Worm (Caenorhabditis elegans) whole organism, early embryonic: ENCODE data around the gene F56C4.1.

Experiments
- B0310.2 ChIP-seq: sonication (generic microtip); optimal IDR thresholded peaks from 2 replicates; lab custom pipeline; 2016; ENCODE audit warnings: mild to moderate bottlenecking, missing genetic modification characterization, missing compliant biosample characterization
- F13C5.2 ChIP-seq: sonication (generic microtip); optimal IDR thresholded peaks from 2 replicates; lab custom pipeline; 2017; ENCODE audit warnings: mild to moderate bottlenecking, missing genetic modification characterization, inconsistent platforms, missing compliant biosample characterization
- aly-1 ChIP-seq: sonication (generic microtip); optimal IDR thresholded peaks from 2 replicates; lab custom pipeline; 2016; ENCODE audit warnings: missing genetic modification characterization, missing compliant biosample characterization
- ama-1 ChIP-seq: fragments of 150-350 bp; optimal IDR thresholded peaks from 2 replicates; lab custom pipeline; 2014
- ceh-13 ChIP-seq: fragments of 200-800 bp; sonication (Bioruptor generic); optimal IDR thresholded peaks from 2 replicates; lab custom pipeline; 2018; ENCODE audit warnings: mild to moderate bottlenecking, missing genetic modification characterization, missing compliant biosample characterization
- ceh-36 ChIP-seq: sonication (generic microtip); optimal IDR thresholded peaks from 2 replicates; lab custom pipeline; 2016; ENCODE audit warnings: missing genetic modification characterization, inconsistent platforms, missing compliant biosample characterization
- ets-7 ChIP-seq: sonication (generic microtip); optimal IDR thresholded peaks from 2 replicates; lab custom pipeline; 2016; ENCODE audit warnings: missing genotype, missing genetic modification characterization, missing compliant biosample characterization
- flt-1 ChIP-seq: fragments of 200-800 bp; sonication (Bioruptor generic); IDR thresholded peaks from 2 replicates; pipeline ENCODE4 v1.3.6; 2022; ENCODE audit warnings: missing genetic modification characterization, missing compliant biosample characterization
- hmbx-1 ChIP-seq: sonication (generic microtip); optimal IDR thresholded peaks from 2 replicates; lab custom pipeline; 2016; ENCODE audit warnings: mild to moderate bottlenecking, missing genetic modification characterization, missing compliant biosample characterization
- hmg-4 ChIP-seq: fragments of 200-800 bp; sonication (Bioruptor generic); optimal IDR thresholded peaks from 2 replicates; lab custom pipeline; 2018; ENCODE audit warnings: mild to moderate bottlenecking, missing genetic modification characterization, missing compliant biosample characterization
- hnd-1 ChIP-seq: sonication (generic microtip); optimal IDR thresholded peaks from 2 replicates; lab custom pipeline; 2016; ENCODE audit warnings: missing genetic modification characterization, missing compliant biosample characterization
- pes-1 ChIP-seq: fragments of 200-800 bp; sonication (Bioruptor generic); IDR thresholded peaks from 2 replicates; pipeline ENCODE4 v1.3.6; 2022; ENCODE audit warnings: missing genetic modification reagents, missing genetic modification characterization, missing compliant biosample characterization
- scrt-1 ChIP-seq: fragments of 200-800 bp; sonication (Bioruptor generic); IDR thresholded peaks from 2 replicates; pipeline ENCODE4 v1.3.6; 2022; ENCODE audit warnings: missing genetic modification characterization, missing compliant biosample characterization
- sea-1 ChIP-seq: fragments of 200-800 bp; sonication (Bioruptor generic); conservative IDR thresholded peaks from 2 replicates; pipeline ENCODE4 v1.3.6; 2022; ENCODE audit warnings: missing genetic modification characterization, missing compliant biosample characterization
- tbx-11 ChIP-seq: fragments of 200-800 bp; sonication (Bioruptor generic); IDR thresholded peaks from 2 replicates; pipeline ENCODE4 v1.3.6; 2022; ENCODE audit warnings: missing genetic modification characterization, missing compliant biosample characterization
- tbx-37 ChIP-seq: fragments of 200-800 bp; sonication (Bioruptor generic); conservative IDR thresholded peaks from 2 replicates; pipeline ENCODE4 v1.3.6; 2022; ENCODE audit warnings: missing genetic modification reagents, missing genetic modification characterization, missing compliant biosample characterization
- tra-4 ChIP-seq: sonication (generic microtip); optimal IDR thresholded peaks from 2 replicates; lab custom pipeline; 2017; ENCODE audit warnings: missing genetic modification characterization, missing compliant biosample characterization

The F56C4.1 gene

DNA sequence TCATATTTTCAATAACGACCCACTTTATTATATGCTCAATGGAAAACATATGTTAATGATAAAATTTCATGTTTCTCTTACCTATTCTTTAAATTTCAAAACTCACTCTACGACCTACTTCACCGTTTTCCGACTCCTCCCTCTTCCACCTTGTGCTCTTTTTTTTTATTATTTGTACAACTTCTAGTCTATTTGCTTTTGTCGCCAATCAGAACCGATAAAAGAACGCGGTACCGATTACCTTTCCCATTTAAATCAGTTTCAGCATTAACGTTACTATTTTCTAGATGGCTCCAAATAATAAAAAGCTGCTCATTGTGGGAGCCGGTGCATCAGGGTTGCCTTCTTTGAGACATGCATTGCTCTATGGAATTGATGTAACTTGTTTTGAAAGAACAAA is 25.0 kb downstream of the F56C4.1 start, which contains the start of gene fmo-1:
Gene fmo-1, plus strand, starts transcription at position 98 of the 400 bp plus-strand sequence.
- TF ChIP-seq B0310.2 (no peak), hnd-1 (tag; lab: Kevin White, UChicago) (no peak), hmg-4 (GFP tag; lab: Kevin White, UChicago) (no peak), ceh-13 (GFP tag; lab: Kevin White, UChicago) (no peak), ceh-36 (tag; lab: Kevin White, UChicago) (no peak), ama-1 (lab: Kevin White, UChicago) (no peak), tbx-37 (GFP tag; lab: Robert Waterston, UW) (no peak), F13C5.2 (tag; lab: Kevin White, UChicago) (no peak), sea-1 (GFP tag; lab: Robert Waterston, UW) (no peak), aly-1 (tag; lab: Kevin White, UChicago) (no peak), scrt-1 (no peak), tbx-11 (GFP tag; lab: Robert Waterston, UW) (no peak), pes-1 (GFP tag; lab: Robert Waterston, UW) (no peak), hmbx-1 (tag; lab: Kevin White, UChicago) (no peak)

DNA sequence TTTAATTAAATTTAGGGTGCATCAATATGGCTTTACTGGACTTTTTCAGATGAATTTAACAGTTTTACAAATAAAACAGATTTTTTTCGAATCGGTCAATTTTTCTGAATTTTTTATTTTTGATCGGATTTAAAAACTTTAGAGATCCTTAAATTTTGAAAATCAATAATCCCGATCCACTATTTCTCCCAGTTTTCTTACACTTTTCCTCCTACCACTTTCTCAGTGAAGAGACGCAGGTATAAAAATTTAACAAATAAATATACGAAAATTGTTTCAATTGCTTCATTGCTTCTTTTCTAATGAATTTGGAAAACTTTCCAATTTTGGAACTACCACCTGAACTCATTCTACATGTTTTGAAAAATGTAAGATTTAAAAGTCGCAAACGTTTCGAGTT is 27.4 kb downstream of the F56C4.1 start, which contains the start of gene K08C7.7:
Gene K08C7.7, plus strand, starts transcription at position 301 of the 400 bp plus-strand sequence.
- TF ChIP-seq F13C5.2 (tag; lab: Kevin White, UChicago) (no peak), hnd-1 (tag; lab: Kevin White, UChicago) (no peak), ets-7 (tag; lab: Kevin White, UChicago) (no peak), flt-1 (GFP tag; lab: Robert Waterston, UW) (no peak), tra-4 (tag; lab: Kevin White, UChicago) (no peak), tbx-11 (GFP tag; lab: Robert Waterston, UW) (no peak), ama-1 (lab: Kevin White, UChicago) (no peak), ceh-36 (tag; lab: Kevin White, UChicago) (no peak), aly-1 (tag; lab: Kevin White, UChicago) (no peak), ceh-13 (GFP tag; lab: Kevin White, UChicago) (no peak), hmg-4 (GFP tag; lab: Kevin White, UChicago) (no peak), scrt-1 (no peak), B0310.2 (no peak), tbx-37 (GFP tag; lab: Robert Waterston, UW) (no peak), hmbx-1 (tag; lab: Kevin White, UChicago) (no peak), pes-1 (GFP tag; lab: Robert Waterston, UW) (no peak), sea-1 (GFP tag; lab: Robert Waterston, UW) (no peak)

DNA sequence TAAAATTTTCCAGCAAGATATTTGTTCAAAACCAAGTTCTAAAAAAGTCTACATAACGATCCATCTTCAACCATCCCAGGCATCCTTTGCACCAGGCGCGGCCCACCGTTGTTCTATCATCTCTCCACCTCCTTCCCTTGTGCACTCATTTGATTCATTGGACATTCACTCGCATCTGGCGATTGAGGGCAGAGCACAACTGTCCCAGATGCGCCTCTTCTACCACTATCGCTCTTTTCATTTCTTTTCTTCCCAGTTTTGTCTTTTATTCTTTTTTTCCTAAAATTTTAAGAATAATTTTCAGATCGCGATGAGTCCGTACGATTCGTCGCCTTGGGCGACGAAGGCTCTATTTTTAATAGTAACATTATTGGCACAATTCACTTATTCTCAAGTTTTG is 29.8 kb downstream of the F56C4.1 start, which contains the start of gene epi-1:
Gene epi-1, plus strand, starts transcription at position 301 of the 400 bp plus-strand sequence.
- TF ChIP-seq ceh-36 (tag; lab: Kevin White, UChicago) (no peak), flt-1 (GFP tag; lab: Robert Waterston, UW) (no peak), ceh-13 (GFP tag; lab: Kevin White, UChicago) (no peak), sea-1 (GFP tag; lab: Robert Waterston, UW) (no peak), hmbx-1 (tag; lab: Kevin White, UChicago) (no peak), tbx-37 (GFP tag; lab: Robert Waterston, UW) (no peak)

DNA sequence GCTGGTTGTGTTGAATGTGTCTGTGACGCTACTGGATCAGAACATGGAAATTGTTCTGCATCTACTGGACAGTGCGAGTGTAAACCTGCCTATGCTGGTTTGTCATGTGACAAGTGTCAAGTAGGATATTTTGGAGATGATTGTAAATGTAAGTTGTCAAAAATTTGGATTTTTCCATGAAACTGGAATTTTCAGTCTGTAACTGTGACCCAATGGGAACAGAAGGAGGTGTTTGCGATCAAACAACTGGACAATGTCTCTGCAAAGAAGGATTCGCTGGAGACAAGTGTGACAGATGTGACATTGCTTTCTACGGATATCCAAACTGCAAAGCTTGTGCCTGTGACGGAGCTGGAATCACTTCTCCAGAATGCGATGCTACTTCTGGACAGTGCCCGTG is 31.8 kb downstream of the F56C4.1 start:
- TF ChIP-seq pes-1 (GFP tag; lab: Robert Waterston, UW) = no peak
- no peak for TF ChIP-seq ceh-13 (GFP tag; lab: Kevin White, UChicago)
- no peak for TF ChIP-seq sea-1 (GFP tag; lab: Robert Waterston, UW)
- TF ChIP-seq tra-4 (tag; lab: Kevin White, UChicago) = no peak
- TF ChIP-seq B0310.2 = no peak
- no peak for TF ChIP-seq ceh-36 (tag; lab: Kevin White, UChicago)
- TF ChIP-seq ets-7 (tag; lab: Kevin White, UChicago) = no peak
- TF ChIP-seq hnd-1 (tag; lab: Kevin White, UChicago) = no peak
- TF ChIP-seq scrt-1 = no peak
- no peak for TF ChIP-seq aly-1 (tag; lab: Kevin White, UChicago)
- no peak for TF ChIP-seq flt-1 (GFP tag; lab: Robert Waterston, UW)
- no peak for TF ChIP-seq tbx-11 (GFP tag; lab: Robert Waterston, UW)
- no peak for TF ChIP-seq F13C5.2 (tag; lab: Kevin White, UChicago)
- no peak for TF ChIP-seq tbx-37 (GFP tag; lab: Robert Waterston, UW)
- no peak for TF ChIP-seq ama-1 (lab: Kevin White, UChicago)
- no peak for TF ChIP-seq hmg-4 (GFP tag; lab: Kevin White, UChicago)
- TF ChIP-seq hmbx-1 (tag; lab: Kevin White, UChicago) = no peak

DNA sequence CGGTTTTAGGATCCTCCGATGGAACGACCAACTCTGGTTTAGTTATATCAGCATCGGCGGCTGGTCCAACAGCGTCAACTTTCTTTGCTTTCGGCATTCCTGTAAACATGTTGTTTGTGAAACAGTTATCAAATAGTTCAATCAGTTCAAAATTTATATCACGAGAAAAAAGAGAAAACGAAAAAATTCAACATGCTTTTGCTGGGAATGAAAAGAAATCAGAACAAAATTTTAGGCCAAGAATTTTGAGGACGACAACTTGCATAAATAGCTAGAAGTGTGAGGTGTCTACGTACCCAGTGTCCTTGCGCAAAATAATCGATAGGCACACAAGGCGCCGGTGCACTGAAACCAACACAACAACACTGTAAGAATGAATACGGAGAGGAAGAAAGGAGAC is 43.6 kb downstream of the F56C4.1 start, which contains the start of gene K08C7.4:
Gene K08C7.4, minus strand, starts transcription at position 101 of the 400 bp plus-strand sequence.
- TF ChIP-seq tra-4 (tag; lab: Kevin White, UChicago) = no peak
- no peak for TF ChIP-seq hmbx-1 (tag; lab: Kevin White, UChicago)
- TF ChIP-seq ama-1 (lab: Kevin White, UChicago) = no peak
- no peak for TF ChIP-seq scrt-1
- TF ChIP-seq tbx-37 (GFP tag; lab: Robert Waterston, UW) = no peak
- TF ChIP-seq pes-1 (GFP tag; lab: Robert Waterston, UW) = no peak

DNA sequence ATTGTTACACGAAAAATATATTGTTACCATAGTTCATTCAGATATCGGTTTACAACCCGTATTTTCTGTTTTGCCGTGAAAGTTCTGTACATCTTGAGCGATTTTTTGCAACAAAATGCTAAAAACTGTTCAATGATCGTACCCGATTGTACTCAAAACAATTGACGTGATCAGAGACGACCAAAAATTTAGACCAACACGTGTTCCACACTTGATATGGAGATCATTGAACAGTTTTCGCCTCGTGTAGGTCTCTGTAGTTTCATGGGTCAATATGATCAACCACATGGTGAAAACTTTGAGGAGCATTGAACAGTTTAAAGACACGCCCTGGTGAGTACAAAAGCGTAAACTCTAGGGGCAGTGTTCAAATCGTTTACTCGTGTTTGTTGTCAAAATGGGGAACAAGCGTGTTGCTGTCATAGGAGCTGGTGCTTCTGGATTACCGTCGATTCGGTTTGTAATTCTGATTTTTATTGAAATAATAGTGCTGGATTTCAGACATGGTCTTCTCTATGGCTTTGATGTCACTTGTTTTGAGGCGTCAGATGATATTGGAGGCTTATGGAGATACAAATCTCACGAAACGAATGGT is 45.5 kb downstream of the F56C4.1 start, which contains the start of gene fmo-2:
Gene fmo-2, plus strand, starts transcription at position 370 of the 595 bp plus-strand sequence.
- TF ChIP-seq sea-1 (GFP tag; lab: Robert Waterston, UW) = no peak
- TF ChIP-seq ceh-13 (GFP tag; lab: Kevin White, UChicago) = no peak
- no peak for TF ChIP-seq tbx-11 (GFP tag; lab: Robert Waterston, UW)
- no peak for TF ChIP-seq pes-1 (GFP tag; lab: Robert Waterston, UW)
- no peak for TF ChIP-seq ets-7 (tag; lab: Kevin White, UChicago)
- no peak for TF ChIP-seq tra-4 (tag; lab: Kevin White, UChicago)
- no peak for TF ChIP-seq F13C5.2 (tag; lab: Kevin White, UChicago)
- TF ChIP-seq hnd-1 (tag; lab: Kevin White, UChicago) = no peak
- no peak for TF ChIP-seq hmg-4 (GFP tag; lab: Kevin White, UChicago)
- TF ChIP-seq B0310.2 = no peak
- TF ChIP-seq ama-1 (lab: Kevin White, UChicago) = no peak
- TF ChIP-seq hmbx-1 (tag; lab: Kevin White, UChicago) = no peak
- no peak for TF ChIP-seq tbx-37 (GFP tag; lab: Robert Waterston, UW)
- TF ChIP-seq flt-1 (GFP tag; lab: Robert Waterston, UW) = no peak
- no peak for TF ChIP-seq ceh-36 (tag; lab: Kevin White, UChicago)
- no peak for TF ChIP-seq scrt-1
